Fruit fly (Drosophila melanogaster): ENCODE results near the gene CG4440.

CG4440 gene

dm6 chr2L:16352585-16353580, 23.2 kb downstream of the CG4440 start, which contains the start of the genes Hyls1, chif and CG4455 (continued):
- peak; percentile 98 for TF ChIP-seq Sin3A (optimal IDR thresholded peaks at IDR 0.05)
- peak; percentile 40 for TF ChIP-seq CG10654 (GFP tag; optimal IDR thresholded peaks at IDR 0.05)
- peak; percentile 4 to 26 for TF ChIP-seq chif (GFP tag; optimal IDR thresholded peaks at IDR 0.05)
- no peak for TF ChIP-seq Awh (GFP tag; IDR thresholded peaks at IDR 0.05)
- peak; percentile 92 for TF ChIP-seq row (GFP tag; IDR thresholded peaks at IDR 0.05)
- no peak for TF ChIP-seq CG6689 (GFP tag; IDR thresholded peaks at IDR 0.05)
- no peak for TF ChIP-seq CG5953 (GFP tag; IDR thresholded peaks at IDR 0.05)
- TF ChIP-seq unpg (GFP tag; optimal IDR thresholded peaks at IDR 0.05), result no peak
- TF ChIP-seq Jarid2 (GFP tag; optimal IDR thresholded peaks at IDR 0.05), result peak; percentile 16
- peak; percentile 14 for TF ChIP-seq CG9437 (GFP tag; optimal IDR thresholded peaks at IDR 0.05)
- TF ChIP-seq CG12659 (GFP tag; optimal IDR thresholded peaks at IDR 0.05), result peak; percentile 70
- no peak for TF ChIP-seq CG6765 (GFP tag; optimal IDR thresholded peaks at IDR 0.05)
- TF ChIP-seq Sox102F (GFP tag; optimal IDR thresholded peaks at IDR 0.05), result peak; percentile 4
- peak; percentile 70 for TF ChIP-seq CG17829 (tag; optimal IDR thresholded peaks at IDR 0.05)
- TF ChIP-seq nerfin-1 (tag; optimal IDR thresholded peaks at IDR 0.05), result peak; percentile 2
- peak; percentile 26; the same call in 1 of the 2 replicates for TF ChIP-seq CG4404 (GFP tag; IDR thresholded peaks at IDR 0.05)
- peak; percentile 73 for TF ChIP-seq corto (GFP tag; optimal IDR thresholded peaks at IDR 0.05)
- peak; percentile 0 for TF ChIP-seq CG4328 (GFP tag; optimal IDR thresholded peaks at IDR 0.05)
- TF ChIP-seq CG13424 (tag; optimal IDR thresholded peaks at IDR 0.05), result peak; percentile 65
- peak; percentile 10; the same call in 1 of the 2 replicates for TF ChIP-seq al (GFP tag; IDR thresholded peaks at IDR 0.05)
- peak; percentile 32; the same call in 1 of the 4 replicates for TF ChIP-seq Gug (GFP tag; IDR thresholded peaks at IDR 0.05)
- TF ChIP-seq phol (tag; optimal IDR thresholded peaks at IDR 0.05), result peak; percentile 63
- TF ChIP-seq tgo (GFP tag; IDR thresholded peaks at IDR 0.05), result 0 out of 3 replicates have a peak, but pooled peaks have one; percentile 16
- peak; percentile 63 for TF ChIP-seq gem (tag; optimal IDR thresholded peaks at IDR 0.05)
- TF ChIP-seq CG32532 (GFP tag; IDR thresholded peaks at IDR 0.05), result peak; percentile 26; the same call in 1 of the 2 replicates
- TF ChIP-seq bcd (GFP tag; optimal IDR thresholded peaks at IDR 0.05), result peak; percentile 58
- TF ChIP-seq CG10209 (GFP tag; optimal IDR thresholded peaks at IDR 0.05), result peak; percentile 18
- TF ChIP-seq ems (GFP tag; optimal IDR thresholded peaks at IDR 0.05), result peak; percentile 21
- TF ChIP-seq eve (GFP tag; optimal IDR thresholded peaks at IDR 0.05), result peak in 1 of 2 experiments; percentile 66
- no peak for TF ChIP-seq Bdp1 (GFP tag; optimal IDR thresholded peaks at IDR 0.05)
- no peak for TF ChIP-seq pan (optimal IDR thresholded peaks at IDR 0.05)
- TF ChIP-seq pan (GFP tag; optimal IDR thresholded peaks at IDR 0.05 in 1 of 2, IDR thresholded peaks at IDR 0.05 in 1 of 2), result peak in 1 of 2 experiments; percentile 41
- TF ChIP-seq mld (GFP tag; IDR thresholded peaks at IDR 0.05; ENCODE audit: partially characterized antibody), result peak; percentile 79; the same call in 2 of the 3 replicates
- TF ChIP-seq nmo (GFP tag; optimal IDR thresholded peaks at IDR 0.05), result peak; percentile 72
- TF ChIP-seq CG15514 (GFP tag; optimal IDR thresholded peaks at IDR 0.05), result peak; percentile 32
- TF ChIP-seq CG15479 (GFP tag; optimal IDR thresholded peaks at IDR 0.05), result peak; percentile 44
- TF ChIP-seq zen2 (GFP tag; IDR thresholded peaks at IDR 0.05; ENCODE audit: partially characterized antibody), result peak; percentile 54; the same call in 1 of the 3 replicates
- TF ChIP-seq CG3838 (GFP tag; optimal IDR thresholded peaks at IDR 0.05), result peak; percentile 17
- peak; percentile 86 for TF ChIP-seq amos (GFP tag; IDR thresholded peaks at IDR 0.05; ENCODE audit: partially characterized antibody)
- peak; percentile 30 for TF ChIP-seq CG1602 (GFP tag; optimal IDR thresholded peaks at IDR 0.05)
- TF ChIP-seq MTF-1 (GFP tag; optimal IDR thresholded peaks at IDR 0.05; ENCODE audit: borderline replicate concordance), result no peak
- TF ChIP-seq CG16815 (GFP tag; optimal IDR thresholded peaks at IDR 0.05), result no peak
- no peak for TF ChIP-seq pnt (GFP tag; optimal IDR thresholded peaks at IDR 0.05)
- TF ChIP-seq Doc3 (GFP tag; IDR thresholded peaks at IDR 0.05; ENCODE audit: partially characterized antibody), result peak; percentile 87
- peak; percentile 45; the same call in 1 of the 2 replicates for TF ChIP-seq slbo (GFP tag; IDR thresholded peaks at IDR 0.05)
- peak; percentile 57 for TF ChIP-seq CG7928 (GFP tag; optimal IDR thresholded peaks at IDR 0.05)
- peak; percentile 94 for TF ChIP-seq CG16813 (GFP tag; IDR thresholded peaks at IDR 0.05; ENCODE audit: partially characterized antibody)
